Worm (Caenorhabditis elegans) whole organism, L4 larva: ENCODE measurements around the gene R151.10.

ENCODE experiments used
- F26F4.8 ChIP-seq: fragments of 200-800 bp; sonication (Bioruptor generic); conservative IDR thresholded peaks from 2 replicates; pipeline ENCODE4 v1.3.6; 2022; ENCODE audit warnings: missing genetic modification characterization, missing compliant biosample characterization
- F37D6.2 ChIP-seq: sonication (generic microtip); optimal IDR thresholded peaks from 2 replicates; lab custom pipeline; 2016; ENCODE audit warnings: mild to moderate bottlenecking, missing genetic modification characterization, missing compliant biosample characterization
- T20F7.1 ChIP-seq: fragments of 200-800 bp; sonication (Bioruptor generic); optimal IDR thresholded peaks from 2 replicates; lab custom pipeline; 2018; ENCODE audit warnings: mild to moderate bottlenecking, missing genetic modification characterization, missing compliant biosample characterization
- Y105C5A.15 ChIP-seq: fragments of 200-800 bp; sonication (Bioruptor generic); IDR thresholded peaks from 2 replicates; pipeline ENCODE4 v1.3.6; 2022; ENCODE audit warnings: missing genetic modification characterization, missing compliant biosample characterization
- Y5F2A.4 ChIP-seq: fragments of 200-800 bp; sonication (Bioruptor generic); optimal IDR thresholded peaks from 2 replicates; lab custom pipeline; 2018; ENCODE audit warnings: mild to moderate bottlenecking, missing genetic modification characterization, missing compliant biosample characterization
- ZK546.5 ChIP-seq, 2 experiments: sonication (generic microtip); optimal IDR thresholded peaks; 2 replicates each; lab custom pipeline; 2017; ENCODE audit warnings: missing biosample characterization in 2 of 2, missing genetic modification characterization in 2 of 2
- aly-2 ChIP-seq: sonication (generic microtip); optimal IDR thresholded peaks from 2 replicates; lab custom pipeline; 2018; ENCODE audit warnings: missing biosample characterization, missing genetic modification characterization
- ama-1 ChIP-seq: fragments of 150-350 bp; optimal IDR thresholded peaks from 2 replicates; lab custom pipeline; 2014; ENCODE audit warnings: inconsistent platforms, mixed read lengths
- attf-4 ChIP-seq: sonication (generic microtip); optimal IDR thresholded peaks from 3 replicates; lab custom pipeline; 2017; ENCODE audit warnings: missing biosample characterization, missing genetic modification characterization
- ceh-20 ChIP-seq: fragments of 200-800 bp; sonication (Bioruptor generic); IDR thresholded peaks from 2 replicates; pipeline ENCODE4 v1.3.6; 2022; ENCODE audit warnings: missing genetic modification reagents, missing genetic modification characterization, missing compliant biosample characterization
- ceh-32 ChIP-seq: sonication (generic microtip); optimal IDR thresholded peaks from 2 replicates; lab custom pipeline; 2016; ENCODE audit warnings: mild to moderate bottlenecking, missing genetic modification characterization, missing compliant biosample characterization; ENCODE audit not compliant: poor library complexity
- ceh-62 ChIP-seq: sonication (generic microtip); optimal IDR thresholded peaks from 2 replicates; lab custom pipeline; 2017; ENCODE audit warnings: missing biosample characterization, missing genetic modification characterization
- ceh-82 ChIP-seq: sonication (generic microtip); optimal IDR thresholded peaks from 2 replicates; lab custom pipeline; 2017; ENCODE audit warnings: missing biosample characterization, missing genetic modification characterization
- ces-1 ChIP-seq: fragments of 150-350 bp; sonication (generic microtip); optimal IDR thresholded peaks from 4 replicates; lab custom pipeline; 2014; ENCODE audit warnings: missing biosample characterization, missing genetic modification reagents, missing genetic modification characterization
- cey-2 ChIP-seq: sonication (generic microtip); optimal IDR thresholded peaks from 3 replicates; lab custom pipeline; 2017; ENCODE audit warnings: missing genetic modification characterization, mild to moderate bottlenecking, missing compliant biosample characterization, antibody characterized with exemption, borderline replicate concordance; ENCODE audit not compliant: insufficient read depth
- daf-12 ChIP-seq: fragments of 150-350 bp; optimal IDR thresholded peaks from 2 replicates; lab custom pipeline; 2014; ENCODE audit warnings: missing biosample characterization, missing genetic modification reagents, missing genetic modification characterization
- daf-16 ChIP-seq, 3 experiments: sonication (generic microtip); optimal IDR thresholded peaks; 2 replicates each; lab custom pipeline; 2016 to 2017; ENCODE audit warnings: missing genetic modification characterization in 3 of 3, missing genetic modification reagents in 3 of 3, mild to moderate bottlenecking in 2 of 3, missing compliant biosample characterization in 2 of 3, missing biosample characterization in 1 of 3, moderate library complexity in 1 of 3
- dmd-9 ChIP-seq: fragments of 200-800 bp; sonication (Bioruptor generic); IDR thresholded peaks from 2 replicates; pipeline ENCODE4 v1.3.6; 2022; ENCODE audit warnings: missing genetic modification reagents, missing genetic modification characterization, missing compliant biosample characterization
- dpl-1 ChIP-seq: fragments of 150-350 bp; optimal IDR thresholded peaks from 2 replicates; lab custom pipeline; 2014; ENCODE audit warnings: missing biosample characterization, missing genetic modification reagents, missing genetic modification characterization
- duxl-1 ChIP-seq: sonication (generic microtip); optimal IDR thresholded peaks from 2 replicates; lab custom pipeline; 2016; ENCODE audit warnings: mild to moderate bottlenecking, missing genetic modification characterization, moderate library complexity, missing compliant biosample characterization; ENCODE audit not compliant: poor library complexity
- egl-27 ChIP-seq: sonication (generic microtip); optimal IDR thresholded peaks from 3 replicates; lab custom pipeline; 2017; ENCODE audit warnings: missing biosample characterization, missing genetic modification reagents, missing genetic modification characterization
- fos-1 ChIP-seq: fragments of 150-350 bp; optimal IDR thresholded peaks from 2 replicates; lab custom pipeline; 2014; ENCODE audit warnings: missing biosample characterization, missing genetic modification characterization
- hif-1 ChIP-seq, 2 experiments: sonication (generic microtip); optimal IDR thresholded peaks; 2 replicates each; lab custom pipeline; 2016 to 2017; ENCODE audit warnings: missing compliant biosample characterization in 2 of 2, missing genetic modification characterization in 2 of 2, missing genetic modification reagents in 2 of 2, missing genotype in 2 of 2, mild to moderate bottlenecking in 1 of 2
- hlh-11 ChIP-seq: fragments of 200-800 bp; sonication (Bioruptor generic); optimal IDR thresholded peaks from 2 replicates; lab custom pipeline; 2018; ENCODE audit warnings: mild to moderate bottlenecking, missing genetic modification characterization, missing compliant biosample characterization
- hlh-30 ChIP-seq: sonication (generic microtip); optimal IDR thresholded peaks from 2 replicates; lab custom pipeline; 2017; ENCODE audit warnings: antibody characterized with exemption, mild to moderate bottlenecking, missing genetic modification characterization, missing compliant biosample characterization; ENCODE audit not compliant: insufficient read depth
- hmg-1.1 ChIP-seq: fragments of 200-800 bp; sonication (Bioruptor generic); IDR thresholded peaks from 2 replicates; pipeline ENCODE4 v1.3.6; 2022; ENCODE audit warnings: missing genetic modification reagents, missing genetic modification characterization, missing compliant biosample characterization
- jun-1 ChIP-seq: fragments of 150-350 bp; optimal IDR thresholded peaks from 2 replicates; lab custom pipeline; 2014; ENCODE audit warnings: missing biosample characterization, missing genetic modification reagents, missing genetic modification characterization
- lin-29 ChIP-seq: fragments of 200-800 bp; sonication (Bioruptor generic); IDR thresholded peaks from 2 replicates; pipeline ENCODE4 v1.3.6; 2022; ENCODE audit warnings: missing genetic modification reagents, missing genetic modification characterization, missing compliant biosample characterization
- madf-9 ChIP-seq: fragments of 200-800 bp; sonication (Bioruptor generic); conservative IDR thresholded peaks from 2 replicates; pipeline ENCODE4 v1.3.6; 2022; ENCODE audit warnings: missing genetic modification reagents, missing genetic modification characterization, missing compliant biosample characterization
- mdt-29 ChIP-seq: fragments of 200-800 bp; sonication (Bioruptor generic); IDR thresholded peaks from 2 replicates; pipeline ENCODE4 v1.3.6; 2022; ENCODE audit warnings: missing genetic modification reagents, missing genetic modification characterization, missing compliant biosample characterization
- mep-1 ChIP-seq: fragments of 150-350 bp; sonication (generic microtip); optimal IDR thresholded peaks from 3 replicates; lab custom pipeline; 2014; ENCODE audit warnings: missing biosample characterization, missing genetic modification characterization
- mes-2 ChIP-seq: sonication (generic microtip); optimal IDR thresholded peaks from 2 replicates; lab custom pipeline; 2016; ENCODE audit warnings: missing genotype, mild to moderate bottlenecking, missing genetic modification characterization, missing compliant biosample characterization; ENCODE audit not compliant: poor library complexity, severe bottlenecking
- mxl-2 ChIP-seq: fragments of 200-800 bp; sonication (Bioruptor generic); conservative IDR thresholded peaks from 2 replicates; pipeline ENCODE4 v1.3.6; 2022; ENCODE audit warnings: missing genetic modification reagents, missing genetic modification characterization, missing compliant biosample characterization
- nhr-111 ChIP-seq: fragments of 200-800 bp; sonication (Bioruptor generic); optimal IDR thresholded peaks from 2 replicates; lab custom pipeline; 2018; ENCODE audit warnings: mild to moderate bottlenecking, missing genetic modification characterization, missing compliant biosample characterization
- nhr-25 ChIP-seq: sonication (generic microtip); optimal IDR thresholded peaks from 2 replicates; lab custom pipeline; 2017; ENCODE audit warnings: missing genetic modification characterization, mild to moderate bottlenecking, missing compliant biosample characterization, antibody characterized with exemption, moderate library complexity, borderline replicate concordance; ENCODE audit not compliant: insufficient read depth
- nhr-41 ChIP-seq: fragments of 200-800 bp; sonication (Bioruptor generic); IDR thresholded peaks from 2 replicates; pipeline ENCODE4 v1.3.6; 2022; ENCODE audit warnings: missing genetic modification reagents, missing genetic modification characterization, missing compliant biosample characterization
- nhr-48 ChIP-seq: sonication (generic microtip); optimal IDR thresholded peaks from 2 replicates; lab custom pipeline; 2016; ENCODE audit warnings: mild to moderate bottlenecking, missing genetic modification characterization, missing compliant biosample characterization
- nhr-76 ChIP-seq: fragments of 150-350 bp; optimal IDR thresholded peaks from 2 replicates; lab custom pipeline; 2014; ENCODE audit warnings: missing biosample characterization, missing genetic modification characterization
- nhr-77 ChIP-seq: fragments of 150-350 bp; optimal IDR thresholded peaks from 2 replicates; lab custom pipeline; 2014; ENCODE audit warnings: missing biosample characterization, missing genetic modification characterization
- pha-4 ChIP-seq, 2 experiments: fragments of 150-350 bp in 1 of 2; fragments of 200-800 bp in 1 of 2; sonication (Bioruptor generic) in 1 of 2; IDR thresholded peaks in 1 of 2; optimal IDR thresholded peaks in 1 of 2; 2 replicates each; pipeline versions ENCODE4 v1.3.6 to Lab custom; 2014 to 2022; ENCODE audit warnings: missing genetic modification characterization in 2 of 2, missing genetic modification reagents in 2 of 2, missing biosample characterization in 1 of 2, missing compliant biosample characterization in 1 of 2
- pqm-1 ChIP-seq: sonication (generic microtip); optimal IDR thresholded peaks from 2 replicates; lab custom pipeline; 2017; ENCODE audit warnings: missing biosample characterization, missing genetic modification characterization
- sdz-12 ChIP-seq: fragments of 200-800 bp; sonication (Bioruptor generic); optimal IDR thresholded peaks from 2 replicates; lab custom pipeline; 2018; ENCODE audit warnings: mild to moderate bottlenecking, missing genetic modification characterization, missing compliant biosample characterization
- skn-1 ChIP-seq: fragments of 150-350 bp; optimal IDR thresholded peaks from 2 replicates; lab custom pipeline; 2014; ENCODE audit warnings: missing biosample characterization, missing genetic modification characterization
- snpc-4 ChIP-seq: fragments of 150-350 bp; optimal IDR thresholded peaks from 2 replicates; lab custom pipeline; 2014; ENCODE audit warnings: missing biosample characterization, missing genetic modification characterization
- tag-97 ChIP-seq: fragments of 200-800 bp; sonication (Bioruptor generic); IDR thresholded peaks from 2 replicates; pipeline ENCODE4 v1.3.6; 2022; ENCODE audit warnings: missing genetic modification characterization, missing compliant biosample characterization
- unc-39 ChIP-seq: sonication (generic microtip); optimal IDR thresholded peaks from 2 replicates; lab custom pipeline; 2017; ENCODE audit warnings: missing biosample characterization, missing genetic modification characterization
- vab-7 ChIP-seq: fragments of 200-800 bp; sonication (Bioruptor generic); IDR thresholded peaks from 2 replicates; pipeline ENCODE4 v1.3.6; 2022; ENCODE audit warnings: missing genetic modification reagents, missing genetic modification characterization, missing compliant biosample characterization
- zag-1 ChIP-seq: fragments of 150-350 bp; optimal IDR thresholded peaks from 2 replicates; lab custom pipeline; 2014; ENCODE audit warnings: missing biosample characterization, missing genetic modification characterization
- zip-11 ChIP-seq: fragments of 200-800 bp; sonication (Bioruptor generic); IDR thresholded peaks from 2 replicates; pipeline ENCODE4 v1.3.6; 2022; ENCODE audit warnings: missing genetic modification characterization, missing compliant biosample characterization

R151.10 gene

ce11 chrIII:7207903-7208497 lies 22.7 kb downstream of the R151.10 start, which contains the start of gene rpl-6:
rpl-6 (plus strand) TSS chrIII:7208447.
- TF ChIP-seq ZK546.5 (tag; optimal IDR thresholded peaks at IDR 0.05; lab: Kevin White, UChicago) = peak in 1 of 2 experiments; percentile 77
- TF ChIP-seq duxl-1 (tag; lab: Kevin White, UChicago) = peak; percentile 64
- TF ChIP-seq daf-16 (GFP tag; optimal IDR thresholded peaks at IDR 0.05; lab: Kevin White, UChicago) = no peak
- TF ChIP-seq daf-16 (tag; optimal IDR thresholded peaks at IDR 0.05; lab: Kevin White, UChicago) = peak; percentile 85
- no peak for TF ChIP-seq ceh-62 (tag; lab: Kevin White, UChicago)
- peak; percentile 46 for TF ChIP-seq F37D6.2 (tag; lab: Kevin White, UChicago)
- TF ChIP-seq ama-1 (lab: Kevin White, UChicago) = peak; percentile 33
- no peak for TF ChIP-seq unc-39 (tag; lab: Kevin White, UChicago)
- TF ChIP-seq vab-7 (GFP tag; lab: Robert Waterston, UW) = no peak
- no peak for TF ChIP-seq jun-1 (tag; lab: Kevin White, UChicago)
- no peak for TF ChIP-seq aly-2 (tag; lab: Kevin White, UChicago)
- no peak for TF ChIP-seq zag-1
- peak; percentile 88 for TF ChIP-seq hlh-30 (tag; lab: Kevin White, UChicago)
- no peak for TF ChIP-seq lin-29 (GFP tag; lab: Robert Waterston, UW)
- peak; percentile 23 for TF ChIP-seq egl-27 (tag; lab: Kevin White, UChicago)
- no peak for TF ChIP-seq ceh-32
- TF ChIP-seq ceh-82 (tag; lab: Kevin White, UChicago) = no peak
- TF ChIP-seq Y5F2A.4 (GFP tag; lab: Kevin White, UChicago) = no peak
- peak; percentile 25 for TF ChIP-seq snpc-4
- TF ChIP-seq fos-1 = no peak
- TF ChIP-seq mxl-2 (GFP tag; lab: Robert Waterston, UW) = no peak
- peak; percentile 27; the same call in 1 of the 2 replicates for TF ChIP-seq ceh-20 (GFP tag; lab: Robert Waterston, UW)
- peak; percentile 24; the same call in 1 of the 2 replicates for TF ChIP-seq pha-4 (GFP tag; IDR thresholded peaks at IDR 0.05; lab: Robert Waterston, UW)
- peak; percentile 86 for TF ChIP-seq pha-4 (tag; optimal IDR thresholded peaks at IDR 0.05; lab: Kevin White, UChicago)
- TF ChIP-seq hmg-1.1 (GFP tag; lab: Robert Waterston, UW) = peak; percentile 78
- no peak for TF ChIP-seq zip-11 (GFP tag; lab: Robert Waterston, UW)
- no peak for TF ChIP-seq skn-1 (tag; lab: Kevin White, UChicago)
- TF ChIP-seq hlh-11 (tag; lab: Kevin White, UChicago) = peak; percentile 74
- no peak for TF ChIP-seq ces-1 (GFP tag; lab: Kevin White, UChicago)
- peak; percentile 87 for TF ChIP-seq T20F7.1 (GFP tag; lab: Kevin White, UChicago)
- TF ChIP-seq attf-4 (tag; lab: Kevin White, UChicago) = no peak
- TF ChIP-seq sdz-12 (GFP tag; lab: Kevin White, UChicago) = no peak
- no peak for TF ChIP-seq nhr-41 (GFP tag; lab: Robert Waterston, UW)
- TF ChIP-seq daf-12 (tag; lab: Kevin White, UChicago) = no peak
- TF ChIP-seq nhr-25 (tag; lab: Kevin White, UChicago) = peak; percentile 62
- TF ChIP-seq mes-2 (tag; lab: Kevin White, UChicago) = peak; percentile 91
- TF ChIP-seq mep-1 (tag; lab: Kevin White, UChicago) = peak; percentile 91
- TF ChIP-seq pqm-1 (tag; lab: Kevin White, UChicago) = no peak
- TF ChIP-seq dmd-9 (GFP tag; lab: Robert Waterston, UW) = peak; percentile 85
- no peak for TF ChIP-seq cey-2 (tag; lab: Kevin White, UChicago)
- peak; percentile 24 for TF ChIP-seq nhr-48 (tag; lab: Kevin White, UChicago)
- no peak for TF ChIP-seq nhr-76 (tag; lab: Kevin White, UChicago)
- TF ChIP-seq dpl-1 (GFP tag; lab: Kevin White, UChicago) = peak; percentile 88
- TF ChIP-seq nhr-77 (tag; lab: Kevin White, UChicago) = peak; percentile 95
- TF ChIP-seq Y105C5A.15 (GFP tag; lab: Robert Waterston, UW) = no peak
- TF ChIP-seq tag-97 = no peak
- peak in 1 of 2 experiments; percentile 82 for TF ChIP-seq hif-1 (tag; optimal IDR thresholded peaks at IDR 0.05; lab: Kevin White, UChicago)
- TF ChIP-seq madf-9 (GFP tag; lab: Robert Waterston, UW) = no peak
- TF ChIP-seq nhr-111 (GFP tag; lab: Kevin White, UChicago) = no peak
- TF ChIP-seq mdt-29 (GFP tag; lab: Robert Waterston, UW) = no peak
- TF ChIP-seq F26F4.8 = no peak
